Fruit fly (Drosophila melanogaster): Measurements from ENCODE around the gene Iml1.

Gene Iml1

DNA sequence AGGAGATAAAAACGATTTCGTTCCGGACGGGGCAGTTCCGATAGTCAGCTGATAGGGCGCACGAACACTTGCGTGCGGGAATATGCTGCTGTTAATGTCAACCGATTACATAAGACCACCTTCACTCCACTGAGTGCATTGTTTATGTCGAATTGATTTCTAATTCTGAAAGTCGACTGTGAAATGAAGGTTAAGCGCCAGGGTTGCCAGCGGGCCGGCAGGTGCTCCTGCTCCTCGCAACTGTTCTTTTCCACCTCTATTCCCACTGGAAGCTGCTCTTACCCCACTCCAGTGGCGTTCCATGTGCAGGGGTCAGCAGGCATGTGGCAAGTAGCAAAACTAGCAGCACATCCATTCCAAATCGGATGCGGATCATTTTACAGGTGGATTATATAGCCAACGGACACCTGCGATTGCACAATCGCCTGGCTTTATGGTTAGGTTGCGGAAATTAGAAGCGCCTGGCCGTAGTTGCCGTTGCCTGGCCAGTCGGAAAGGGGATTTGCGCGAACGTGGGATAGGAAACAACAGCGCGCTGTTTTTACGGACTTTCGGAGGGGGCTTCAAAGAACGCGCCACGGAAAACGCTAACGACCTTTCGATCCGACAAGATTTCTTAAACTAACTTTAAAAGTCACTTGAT is 17.1 kb downstream of the Iml1 start, which contains the start of gene cue (continued):
- peak; percentile 48 for TF ChIP-seq CG15479 (GFP tag; optimal IDR thresholded peaks at IDR 0.05)
- no peak for TF ChIP-seq HmgD (GFP tag; optimal IDR thresholded peaks at IDR 0.05)
- no peak for TF ChIP-seq NfI (GFP tag; optimal IDR thresholded peaks at IDR 0.05)
- TF ChIP-seq amos (GFP tag; IDR thresholded peaks at IDR 0.05; ENCODE audit: partially characterized antibody), result no peak
- TF ChIP-seq dmrt11E (tag; optimal IDR thresholded peaks at IDR 0.05), result no peak
- 0 out of 4 replicates have a peak, but pooled peaks have one; percentile 18 for TF ChIP-seq chinmo (GFP tag; IDR thresholded peaks at IDR 0.05; ENCODE audit: partially characterized antibody)
- peak; percentile 70 for TF ChIP-seq Ets65A (GFP tag)
- TF ChIP-seq Atf6 (GFP tag; IDR thresholded peaks at IDR 0.05), result peak; percentile 15; the same call in 1 of the 2 replicates
- TF ChIP-seq Hr51 (GFP tag; optimal IDR thresholded peaks at IDR 0.05), result no peak
- TF ChIP-seq Bteb2 (GFP tag; optimal IDR thresholded peaks at IDR 0.05), result no peak
- no peak for TF ChIP-seq ash1 (GFP tag; optimal IDR thresholded peaks at IDR 0.05)
- no peak for TF ChIP-seq CG2202 (tag; optimal IDR thresholded peaks at IDR 0.05)
- no peak for TF ChIP-seq da (GFP tag; optimal IDR thresholded peaks at IDR 0.05)
- no peak for TF ChIP-seq CG2116 (GFP tag; optimal IDR thresholded peaks at IDR 0.05)
- no peak for TF ChIP-seq bcd (GFP tag; optimal IDR thresholded peaks at IDR 0.05)
- no peak for TF ChIP-seq gsb (GFP tag; IDR thresholded peaks at IDR 0.05)
- TF ChIP-seq H2.0 (GFP tag; IDR thresholded peaks at IDR 0.05), result no peak
- no peak for TF ChIP-seq h (optimal IDR thresholded peaks at IDR 0.05)
- peak; percentile 21 for TF ChIP-seq bigmax (GFP tag; optimal IDR thresholded peaks at IDR 0.05)
- TF ChIP-seq sug (tag; optimal IDR thresholded peaks at IDR 0.05), result no peak
- no peak for TF ChIP-seq CG14667 (GFP tag; IDR thresholded peaks at IDR 0.05)
- peak in 1 of 2 experiments; percentile 33 for TF ChIP-seq crp (GFP tag; optimal IDR thresholded peaks at IDR 0.05)
- TF ChIP-seq dysf (GFP tag; IDR thresholded peaks at IDR 0.05), result no peak
- TF ChIP-seq chif (GFP tag; optimal IDR thresholded peaks at IDR 0.05), result no peak
- TF ChIP-seq z (GFP tag; IDR thresholded peaks at IDR 0.05), result no peak
- TF ChIP-seq eyg (GFP tag; optimal IDR thresholded peaks at IDR 0.05), result no peak
- no peak for TF ChIP-seq CG8281 (tag; optimal IDR thresholded peaks at IDR 0.05)
- TF ChIP-seq row (GFP tag; IDR thresholded peaks at IDR 0.05), result no peak
- TF ChIP-seq Fer2 (tag; optimal IDR thresholded peaks at IDR 0.05), result no peak
- TF ChIP-seq MTF-1 (GFP tag; optimal IDR thresholded peaks at IDR 0.05; ENCODE audit: borderline replicate concordance), result peak; percentile 38
- TF ChIP-seq danr (GFP tag; IDR thresholded peaks at IDR 0.05), result no peak
- TF ChIP-seq seq (GFP tag; IDR thresholded peaks at IDR 0.05), result 0 out of 2 replicates have a peak, but pooled peaks have one; percentile 6
- TF ChIP-seq Trl (optimal IDR thresholded peaks at IDR 0.05), result no peak
- TF ChIP-seq Trl (GFP tag; optimal IDR thresholded peaks at IDR 0.05), result no peak
- peak; percentile 75; the same call in 2 of the 3 replicates for TF ChIP-seq CG6175 (GFP tag; IDR thresholded peaks at IDR 0.05)
- 0 out of 3 replicates have a peak, but pooled peaks have one; percentile 16 for TF ChIP-seq otp (GFP tag; IDR thresholded peaks at IDR 0.05)
- no peak for TF ChIP-seq CG2129 (GFP tag; IDR thresholded peaks at IDR 0.05; ENCODE audit: partially characterized antibody)
- TF ChIP-seq CG8290 (GFP tag; optimal IDR thresholded peaks at IDR 0.05), result no peak
- peak in 1 of 2 experiments; percentile 14 for TF ChIP-seq CG8290 (tag; optimal IDR thresholded peaks at IDR 0.05)
- no peak for TF ChIP-seq CG12236 (GFP tag; optimal IDR thresholded peaks at IDR 0.05)
- TF ChIP-seq croc (GFP tag; conservative IDR thresholded peaks at IDR 0.05), result no peak
- no peak for TF ChIP-seq pros (GFP tag; optimal IDR thresholded peaks at IDR 0.05)
- TF ChIP-seq pb (GFP tag; optimal IDR thresholded peaks at IDR 0.05), result no peak
- no peak for TF ChIP-seq HLH3B (GFP tag; IDR thresholded peaks at IDR 0.05)
- no peak for TF ChIP-seq CG12744 (GFP tag; optimal IDR thresholded peaks at IDR 0.05)
- peak; percentile 56 for TF ChIP-seq kah (GFP tag; optimal IDR thresholded peaks at IDR 0.05)
- peak; percentile 37 for TF ChIP-seq CG12769 (tag; optimal IDR thresholded peaks at IDR 0.05)
- no peak for TF ChIP-seq cwo (GFP tag; optimal IDR thresholded peaks at IDR 0.05)
- TF ChIP-seq Hey (tag; optimal IDR thresholded peaks at IDR 0.05), result no peak
- no peak for TF ChIP-seq CG17359 (tag; optimal IDR thresholded peaks at IDR 0.05)
- no peak for TF ChIP-seq bab2 (GFP tag; optimal IDR thresholded peaks at IDR 0.05)

All from whole organism, embryonic.